Fruit fly (Drosophila melanogaster) whole organism, adult: ENCODE results near the gene DCX-EMAP.

Experiments
- CG11617 ChIP-seq: fragments of 200-800 bp; sonication (Bioruptor generic); optimal IDR thresholded peaks from 2 replicates; lab custom pipeline; 2017; ENCODE audit warnings: mild to moderate bottlenecking, missing biosample characterization, missing genetic modification reagents, missing genetic modification characterization
- CG12768 ChIP-seq: fragments of 200-800 bp; sonication (Bioruptor generic); optimal IDR thresholded peaks from 2 replicates; lab custom pipeline; 2017; ENCODE audit warnings: missing biosample characterization, missing genetic modification characterization, mild to moderate bottlenecking, moderate library complexity, missing genetic modification reagents
- CG14711 ChIP-seq: fragments of 200-800 bp; sonication (Bioruptor generic); optimal IDR thresholded peaks from 2 replicates; lab custom pipeline; 2018; ENCODE audit warnings: missing biosample characterization, mild to moderate bottlenecking, missing genetic modification characterization, moderate library complexity
- CG1620 ChIP-seq: fragments of 200-800 bp; sonication (Bioruptor generic); optimal IDR thresholded peaks from 2 replicates; lab custom pipeline; 2016; ENCODE audit warnings: missing biosample characterization, missing genetic modification characterization
- CG33017 ChIP-seq: fragments of 200-800 bp; sonication (Bioruptor generic); optimal IDR thresholded peaks from 2 replicates; lab custom pipeline; 2018; ENCODE audit warnings: missing biosample characterization, mild to moderate bottlenecking, missing genetic modification characterization, moderate library complexity
- CG5204 ChIP-seq: fragments of 200-800 bp; sonication (Bioruptor generic); optimal IDR thresholded peaks from 2 replicates; lab custom pipeline; 2016; ENCODE audit warnings: missing biosample characterization, missing genetic modification characterization
- CG7045 ChIP-seq: fragments of 200-800 bp; sonication (Bioruptor generic); optimal IDR thresholded peaks from 2 replicates; lab custom pipeline; 2017; ENCODE audit warnings: missing biosample characterization, mild to moderate bottlenecking, missing genetic modification characterization
- CG7101 ChIP-seq: fragments of 200-800 bp; sonication (Bioruptor generic); optimal IDR thresholded peaks from 2 replicates; lab custom pipeline; 2018; ENCODE audit warnings: missing biosample characterization, mild to moderate bottlenecking, missing genetic modification characterization, moderate library complexity
- Clk ChIP-seq: fragments of 200-800 bp; sonication (Bioruptor generic); optimal IDR thresholded peaks from 2 replicates; lab custom pipeline; 2017; ENCODE audit warnings: missing biosample characterization, missing genetic modification characterization
- Crg-1 ChIP-seq: fragments of 200-800 bp; sonication (Bioruptor generic); optimal IDR thresholded peaks from 2 replicates; lab custom pipeline; 2016; ENCODE audit warnings: missing biosample characterization, missing genetic modification characterization
- Hr96 ChIP-seq: fragments of 200-800 bp; sonication (Bioruptor generic); optimal IDR thresholded peaks from 2 replicates; lab custom pipeline; 2016; ENCODE audit warnings: missing biosample characterization, missing genetic modification characterization
- Mnt ChIP-seq: fragments of 200-800 bp; sonication (Bioruptor generic); optimal IDR thresholded peaks from 2 replicates; lab custom pipeline; 2016; ENCODE audit warnings: missing biosample characterization, mild to moderate bottlenecking, missing genetic modification characterization
- bab1 ChIP-seq: fragments of 200-800 bp; sonication (Bioruptor generic); optimal IDR thresholded peaks from 3 replicates; lab custom pipeline; 2019; ENCODE audit warnings: missing biosample characterization, mild to moderate bottlenecking, missing genetic modification characterization, moderate library complexity
- cic ChIP-seq: fragments of 200-800 bp; sonication (Bioruptor generic); optimal IDR thresholded peaks from 2 replicates; lab custom pipeline; 2017; ENCODE audit warnings: missing biosample characterization, mild to moderate bottlenecking, missing genetic modification characterization, moderate library complexity
- cnc ChIP-seq, 2 experiments: fragments of >200 bp; optimal IDR thresholded peaks; 2 replicates each; lab custom pipeline; 2017
- kay ChIP-seq: fragments of 200-800 bp; sonication (Bioruptor generic); peaks from one replicate; lab custom pipeline; 2016; ENCODE audit warnings: missing biosample characterization, missing genetic modification characterization, borderline replicate concordance
- ovo ChIP-seq: fragments of 200-800 bp; sonication (Bioruptor generic); optimal IDR thresholded peaks from 2 replicates; lab custom pipeline; 2016; ENCODE audit warnings: missing biosample characterization, missing genetic modification characterization
- pad ChIP-seq: fragments of 200-800 bp; sonication (Bioruptor generic); optimal IDR thresholded peaks from 3 replicates; lab custom pipeline; 2017; ENCODE audit warnings: missing biosample characterization, missing genetic modification characterization, mild to moderate bottlenecking, moderate library complexity, missing genetic modification reagents
- tj ChIP-seq: fragments of 200-800 bp; sonication (Bioruptor generic); optimal IDR thresholded peaks from 3 replicates; lab custom pipeline; 2017; ENCODE audit warnings: missing biosample characterization, mild to moderate bottlenecking, missing genetic modification characterization, moderate library complexity
- toe ChIP-seq: fragments of 200-800 bp; sonication (Bioruptor generic); optimal IDR thresholded peaks from 2 replicates; lab custom pipeline; 2016; ENCODE audit warnings: missing biosample characterization, missing genetic modification characterization

DCX-EMAP gene

DNA sequence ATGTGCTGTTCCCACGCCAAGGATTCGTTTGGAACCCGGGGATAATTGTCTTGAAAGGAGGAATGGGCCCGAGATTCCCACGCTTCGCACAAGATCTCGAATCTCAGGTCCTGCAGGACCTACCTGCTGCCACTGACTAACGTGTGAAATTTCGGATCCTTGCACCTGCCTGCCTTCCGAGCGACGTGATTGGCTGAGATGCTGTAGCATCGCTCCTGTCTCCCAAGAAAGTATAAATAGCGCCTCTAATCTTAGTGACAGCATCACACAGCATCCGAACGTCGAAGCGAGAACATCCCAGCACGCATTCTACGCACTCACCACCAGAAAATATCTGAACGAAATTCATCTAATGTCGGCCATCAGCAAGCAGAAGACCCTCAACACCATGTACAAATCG, 71.3 kb downstream of the DCX-EMAP start:
- TF ChIP-seq CG11617 (no peak), CG12768 (no peak), CG5204 (no peak), Clk (no peak), Crg-1 (GFP tag; lab: Kevin White, UChicago) (no peak), bab1 (GFP tag; lab: Kevin White, UChicago) (no peak), toe (GFP tag; lab: Kevin White, UChicago) (no peak), CG33017 (tag; lab: Kevin White, UChicago) (no peak), tj (no peak), cnc (optimal IDR thresholded peaks at IDR 0.05; lab: Kevin White, UChicago) (no peak), Hr96 (GFP tag; lab: Kevin White, UChicago) (no peak), pad (GFP tag; lab: Kevin White, UChicago) (no peak), CG14711 (tag; lab: Kevin White, UChicago) (no peak), cic (GFP tag; lab: Kevin White, UChicago) (no peak), CG1620 (GFP tag; lab: Kevin White, UChicago) (no peak), Mnt (GFP tag; lab: Kevin White, UChicago) (no peak), ovo (GFP tag; lab: Kevin White, UChicago) (no peak), kay (no peak), CG7045 (no peak)

DNA sequence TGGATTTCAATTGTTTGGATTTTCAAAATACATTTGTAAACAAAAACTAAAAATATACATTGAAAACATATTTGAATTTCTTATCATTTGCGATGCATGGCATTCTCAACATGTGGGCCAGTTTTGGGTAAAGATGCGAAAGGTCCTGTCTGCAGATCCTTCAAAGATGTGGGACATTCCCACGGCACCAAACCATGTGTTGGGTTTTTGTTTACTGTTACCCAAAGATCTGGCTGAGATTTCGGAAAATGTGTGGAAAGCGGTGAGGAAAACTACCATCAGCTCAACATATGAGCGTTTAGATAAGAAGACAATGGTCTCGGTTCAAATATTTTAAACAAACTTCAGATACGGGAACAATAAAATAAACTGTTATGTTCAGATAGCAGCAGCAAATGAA, 72.4 kb downstream of the DCX-EMAP start:
- TF ChIP-seq cnc (optimal IDR thresholded peaks at IDR 0.05; lab: Kevin White, UChicago) = no peak
- no peak for TF ChIP-seq Mnt (GFP tag; lab: Kevin White, UChicago)
- TF ChIP-seq Crg-1 (GFP tag; lab: Kevin White, UChicago) = no peak
- no peak for TF ChIP-seq CG1620 (GFP tag; lab: Kevin White, UChicago)
- no peak for TF ChIP-seq toe (GFP tag; lab: Kevin White, UChicago)
- no peak for TF ChIP-seq Hr96 (GFP tag; lab: Kevin White, UChicago)
- TF ChIP-seq CG7101 (tag; lab: Kevin White, UChicago) = no peak
- no peak for TF ChIP-seq CG14711 (tag; lab: Kevin White, UChicago)
- no peak for TF ChIP-seq CG5204
- no peak for TF ChIP-seq Clk

DNA sequence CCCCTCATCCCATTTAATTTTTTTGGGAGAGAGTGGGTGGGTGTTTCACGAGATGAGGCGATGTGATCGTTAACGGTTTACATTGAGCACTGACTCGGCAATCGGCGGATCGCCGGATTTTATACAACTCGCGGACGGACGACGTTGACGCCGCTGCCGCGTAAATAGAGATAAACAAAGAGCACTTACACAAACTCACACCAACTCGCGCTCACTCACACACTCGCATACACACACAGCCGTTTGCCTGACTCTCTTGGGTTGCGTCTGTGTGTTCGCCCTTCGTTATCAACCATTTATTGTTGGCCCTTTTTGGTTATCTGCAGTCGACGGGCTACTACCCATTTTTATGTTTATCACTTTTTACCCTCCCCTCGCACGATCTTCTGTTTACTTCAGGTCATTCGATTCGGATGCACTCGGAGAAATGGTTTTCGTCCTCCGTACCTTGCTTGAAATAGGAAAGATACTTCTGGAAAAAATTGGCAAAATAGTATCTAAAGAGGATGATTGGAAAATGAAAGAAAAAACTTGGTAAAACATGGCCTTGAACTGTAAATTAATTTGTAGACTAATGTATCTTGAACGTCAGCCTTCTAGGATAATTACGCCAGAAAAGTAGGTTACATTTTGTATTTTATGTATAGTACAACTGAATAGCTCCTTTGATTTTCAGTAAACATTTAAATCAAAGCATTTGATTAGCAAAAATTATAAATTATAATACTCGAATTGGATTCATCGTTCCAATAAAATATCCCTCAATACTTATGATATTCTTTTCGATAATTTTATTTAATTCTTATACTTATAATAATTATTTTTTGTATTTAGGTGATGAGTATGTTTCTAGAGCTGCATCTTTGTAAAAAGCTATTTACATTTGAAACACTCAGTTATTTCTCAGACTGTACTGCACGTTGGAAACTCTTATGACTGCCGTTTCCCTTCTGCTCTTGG, 74.2 kb downstream of the DCX-EMAP start:
- no peak for TF ChIP-seq kay
- TF ChIP-seq Hr96 (GFP tag; lab: Kevin White, UChicago) = no peak
- no peak for TF ChIP-seq cic (GFP tag; lab: Kevin White, UChicago)
- no peak for TF ChIP-seq tj
- no peak for TF ChIP-seq Crg-1 (GFP tag; lab: Kevin White, UChicago)
- TF ChIP-seq CG5204 = no peak
- no peak for TF ChIP-seq Clk
- no peak for TF ChIP-seq Mnt (GFP tag; lab: Kevin White, UChicago)
- no peak for TF ChIP-seq CG12768
- no peak for TF ChIP-seq cnc (optimal IDR thresholded peaks at IDR 0.05; lab: Kevin White, UChicago)
- no peak for TF ChIP-seq CG1620 (GFP tag; lab: Kevin White, UChicago)
- no peak for TF ChIP-seq pad (GFP tag; lab: Kevin White, UChicago)

DNA sequence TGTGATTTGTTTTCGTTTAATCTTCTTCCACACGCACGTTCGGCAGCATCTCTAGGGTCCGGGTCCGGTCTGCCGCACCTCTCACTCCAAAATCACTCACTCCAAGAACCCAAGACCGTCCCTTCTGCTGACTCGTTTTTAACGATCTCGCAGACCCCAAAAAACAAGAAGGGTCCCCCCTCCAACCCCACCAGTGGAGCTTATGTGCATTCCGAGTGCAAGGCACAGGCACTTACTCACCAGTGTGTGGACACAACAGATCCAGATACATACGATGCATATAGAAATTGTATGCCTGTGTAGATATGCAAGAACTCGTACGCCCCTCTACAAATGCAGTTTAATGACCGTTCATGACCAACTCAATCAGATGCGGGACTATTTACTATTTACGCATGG, 74.9 kb downstream of the DCX-EMAP start:
- TF ChIP-seq CG14711 (tag; lab: Kevin White, UChicago) (no peak), CG7045 (no peak), Crg-1 (GFP tag; lab: Kevin White, UChicago) (no peak), Clk (no peak), Mnt (GFP tag; lab: Kevin White, UChicago) (no peak), toe (GFP tag; lab: Kevin White, UChicago) (no peak)

DNA sequence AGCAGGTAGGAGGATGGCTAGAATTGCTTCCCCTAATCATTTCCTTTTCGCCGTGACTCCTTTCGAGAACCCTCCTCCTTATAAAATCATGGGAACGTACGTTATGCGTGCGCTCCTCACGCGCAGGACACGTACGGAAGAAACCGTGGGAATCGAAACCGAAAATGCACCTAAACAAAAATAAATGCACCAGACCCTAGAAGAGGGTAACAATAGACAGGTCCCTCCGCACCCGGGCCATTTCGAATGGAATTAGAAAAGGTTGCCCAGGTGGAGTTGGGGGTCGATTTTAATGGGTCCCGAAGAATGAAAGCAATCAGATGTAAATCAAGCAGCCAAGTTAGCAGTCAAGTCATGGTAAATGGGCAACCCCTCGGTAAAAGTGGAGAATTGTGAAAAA, 75.7 kb downstream of the DCX-EMAP start, which contains the start of gene CG3349:
Gene CG3349 (plus strand): TSS at position 289 of the 400 bp plus-strand sequence.
- TF ChIP-seq CG1620 (GFP tag; lab: Kevin White, UChicago) (no peak), CG14711 (tag; lab: Kevin White, UChicago) (no peak), Hr96 (GFP tag; lab: Kevin White, UChicago) (no peak), Clk (no peak), pad (GFP tag; lab: Kevin White, UChicago) (no peak), ovo (GFP tag; lab: Kevin White, UChicago) (no peak), CG7101 (tag; lab: Kevin White, UChicago) (no peak), CG5204 (no peak)

DNA sequence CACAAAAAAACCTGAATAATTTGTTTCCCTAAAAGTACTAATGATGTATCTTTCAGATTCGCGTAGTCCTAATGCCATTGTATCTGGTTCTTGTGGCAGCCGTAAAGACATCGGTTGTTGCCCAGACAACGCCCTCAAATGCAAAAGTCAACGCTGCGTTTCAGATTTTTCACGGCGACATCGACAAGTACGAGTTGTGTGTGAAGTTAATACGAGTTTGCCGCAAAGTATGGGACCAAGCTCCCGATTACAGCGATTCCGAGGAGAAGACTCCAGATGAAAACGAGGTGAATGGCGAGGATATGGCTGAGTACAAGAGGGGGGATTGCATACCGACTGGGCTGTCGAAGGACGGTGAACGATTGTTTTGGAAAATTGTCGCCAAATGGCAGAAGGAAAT, 76.4 kb downstream of the DCX-EMAP start:
- TF ChIP-seq CG33017 (tag; lab: Kevin White, UChicago) (no peak), ovo (GFP tag; lab: Kevin White, UChicago) (no peak), pad (GFP tag; lab: Kevin White, UChicago) (no peak), toe (GFP tag; lab: Kevin White, UChicago) (no peak), CG1620 (GFP tag; lab: Kevin White, UChicago) (no peak)

DNA sequence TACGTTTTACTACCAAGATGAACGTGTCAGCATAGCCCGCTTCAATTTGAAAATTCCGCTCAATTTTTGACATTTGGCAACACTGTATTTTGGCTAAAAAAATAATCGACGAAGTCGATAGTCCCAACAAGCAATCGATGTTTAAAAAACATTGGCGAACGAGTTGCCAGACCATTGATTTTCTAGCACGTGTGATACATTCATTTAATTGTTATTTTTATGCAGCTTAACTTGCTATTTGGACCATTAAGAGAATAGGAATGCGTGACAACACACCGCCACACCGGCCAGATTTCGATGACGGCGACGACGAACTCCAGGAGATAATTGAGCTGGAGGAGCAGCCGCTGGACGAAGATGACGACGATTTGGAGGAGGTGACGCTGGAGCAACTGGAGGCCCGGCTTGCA, 79.1 kb downstream of the DCX-EMAP start, which contains the start of gene CG5114:
Gene CG5114 (plus strand): TSS at position 161 of the 410 bp plus-strand sequence.
- TF ChIP-seq bab1 (GFP tag; lab: Kevin White, UChicago) (peak; percentile 70), CG33017 (tag; lab: Kevin White, UChicago) (peak; percentile 23), cic (GFP tag; lab: Kevin White, UChicago) (peak; percentile 36), CG14711 (tag; lab: Kevin White, UChicago) (peak; percentile 42), Hr96 (GFP tag; lab: Kevin White, UChicago) (no peak), cnc (optimal IDR thresholded peaks at IDR 0.05; lab: Kevin White, UChicago) (no peak), Mnt (GFP tag; lab: Kevin White, UChicago) (peak; percentile 98), CG12768 (peak; percentile 58), CG7101 (tag; lab: Kevin White, UChicago) (peak; percentile 36), tj (no peak), CG11617 (no peak), CG5204 (no peak), CG7045 (peak; percentile 11), Clk (no peak), kay (no peak), pad (GFP tag; lab: Kevin White, UChicago) (peak; percentile 50), ovo (GFP tag; lab: Kevin White, UChicago) (no peak), CG1620 (GFP tag; lab: Kevin White, UChicago) (peak; percentile 46), Crg-1 (GFP tag; lab: Kevin White, UChicago) (peak; percentile 44), toe (GFP tag; lab: Kevin White, UChicago) (no peak)
